Worm (Caenorhabditis elegans) whole organism, young adult: ENCODE measurements around the gene C02B4.3.

ENCODE experiments used
- B0035.1 ChIP-seq: sonication (generic microtip); optimal IDR thresholded peaks from 2 replicates; lab custom pipeline; 2016; ENCODE audit warnings: missing genetic modification characterization, mild to moderate bottlenecking, missing compliant biosample characterization, missing genotype, missing genetic modification reagents
- D2030.7 ChIP-seq: fragments of 200-800 bp; sonication (Bioruptor generic); IDR thresholded peaks from 2 replicates; pipeline ENCODE4 v1.3.6; 2022; ENCODE audit warnings: missing genetic modification reagents, missing genetic modification characterization, missing compliant biosample characterization
- F10E7.11 ChIP-seq: sonication (generic microtip); optimal IDR thresholded peaks from 2 replicates; lab custom pipeline; 2017; ENCODE audit warnings: mild to moderate bottlenecking, missing genetic modification characterization, moderate library complexity, missing compliant biosample characterization
- F33H1.4 ChIP-seq: fragments of 200-800 bp; sonication (Bioruptor generic); IDR thresholded peaks from 2 replicates; pipeline ENCODE4 v1.3.6; 2022; ENCODE audit warnings: missing genetic modification reagents, missing genetic modification characterization, missing compliant biosample characterization
- F49E8.2 ChIP-seq: sonication (generic microtip); optimal IDR thresholded peaks from 3 replicates; lab custom pipeline; 2017; ENCODE audit warnings: missing genetic modification characterization, mild to moderate bottlenecking, missing compliant biosample characterization, antibody characterized with exemption, moderate library complexity; ENCODE audit not compliant: insufficient read depth
- F52B5.7 ChIP-seq: sonication (generic microtip); optimal IDR thresholded peaks from 2 replicates; lab custom pipeline; 2016; ENCODE audit warnings: mild to moderate bottlenecking, missing genetic modification characterization, missing compliant biosample characterization
- F57C9.4 ChIP-seq: sonication (generic microtip); optimal IDR thresholded peaks from 2 replicates; lab custom pipeline; 2017; ENCODE audit warnings: mild to moderate bottlenecking, missing genetic modification characterization, missing compliant biosample characterization
- Y79H2A.3 ChIP-seq: fragments of 200-800 bp; sonication (Bioruptor generic); conservative IDR thresholded peaks from 2 replicates; pipeline ENCODE4 v1.3.6; 2022; ENCODE audit warnings: missing genetic modification reagents, missing genetic modification characterization, missing compliant biosample characterization
- Y95B8A.8 ChIP-seq: fragments of 200-800 bp; sonication (Bioruptor generic); IDR thresholded peaks from 2 replicates; pipeline ENCODE4 v1.3.6; 2022; ENCODE audit warnings: missing genetic modification reagents, missing genetic modification characterization, missing compliant biosample characterization
- aptf-3 ChIP-seq: fragments of 200-800 bp; sonication (Bioruptor generic); IDR thresholded peaks from 2 replicates; pipeline ENCODE4 v1.3.6; 2022; ENCODE audit warnings: missing genetic modification characterization, missing compliant biosample characterization
- attf-3 ChIP-seq: fragments of 200-800 bp; sonication (Bioruptor generic); conservative IDR thresholded peaks from 2 replicates; pipeline ENCODE4 v1.3.6; 2022; ENCODE audit warnings: missing genetic modification reagents, missing genetic modification characterization, missing compliant biosample characterization
- ceh-79 ChIP-seq: sonication (generic microtip); optimal IDR thresholded peaks from 2 replicates; lab custom pipeline; 2017; ENCODE audit warnings: mild to moderate bottlenecking, missing genetic modification characterization, missing compliant biosample characterization
- efl-1 ChIP-seq: fragments of 150-350 bp; optimal IDR thresholded peaks from 2 replicates; lab custom pipeline; 2014; ENCODE audit warnings: missing biosample characterization, missing genetic modification reagents, missing genetic modification characterization
- ets-4 ChIP-seq: fragments of 200-800 bp; sonication (Bioruptor generic); optimal IDR thresholded peaks from 2 replicates; lab custom pipeline; 2018; ENCODE audit warnings: mild to moderate bottlenecking, missing genetic modification characterization, missing compliant biosample characterization
- gei-17 ChIP-seq: fragments of 200-800 bp; sonication (Bioruptor generic); optimal IDR thresholded peaks from 2 replicates; lab custom pipeline; 2018; ENCODE audit warnings: mild to moderate bottlenecking, missing genetic modification characterization, missing compliant biosample characterization
- hmg-1.2 ChIP-seq: fragments of 200-800 bp; sonication (Bioruptor generic); IDR thresholded peaks from 2 replicates; pipeline ENCODE4 v1.3.6; 2022; ENCODE audit warnings: missing genetic modification reagents, missing genetic modification characterization, missing compliant biosample characterization
- lag-1 ChIP-seq: fragments of 200-800 bp; sonication (Bioruptor generic); IDR thresholded peaks from 2 replicates; pipeline ENCODE4 v1.3.6; 2022; ENCODE audit warnings: missing genetic modification reagents, missing genetic modification characterization, missing compliant biosample characterization
- let-607 ChIP-seq, 2 experiments: fragments of 200-800 bp in 1 of 2; sonication (Bioruptor generic) in 1 of 2; sonication (generic microtip) in 1 of 2; optimal IDR thresholded peaks; 2 replicates each; lab custom pipeline; 2016 to 2018; ENCODE audit warnings: mild to moderate bottlenecking in 2 of 2, missing compliant biosample characterization in 2 of 2, missing genetic modification characterization in 2 of 2, moderate library complexity in 2 of 2, missing genotype in 1 of 2
- lin-54 ChIP-seq: fragments of 200-800 bp; sonication (Bioruptor generic); optimal IDR thresholded peaks from 2 replicates; lab custom pipeline; 2018; ENCODE audit warnings: mild to moderate bottlenecking, missing genetic modification characterization, missing compliant biosample characterization
- mcd-1 ChIP-seq: fragments of 200-800 bp; sonication (Bioruptor generic); IDR thresholded peaks from 2 replicates; pipeline ENCODE4 v1.3.6; 2022; ENCODE audit warnings: missing genetic modification reagents, missing genetic modification characterization, missing compliant biosample characterization
- nfya-1 ChIP-seq: sonication (generic microtip); optimal IDR thresholded peaks from 2 replicates; lab custom pipeline; 2017; ENCODE audit warnings: antibody characterized with exemption, missing compliant biosample characterization, missing genetic modification characterization, borderline replicate concordance; ENCODE audit not compliant: insufficient read depth
- nhr-120 ChIP-seq: fragments of 200-800 bp; sonication (Bioruptor generic); IDR thresholded peaks from 2 replicates; pipeline ENCODE4 v1.3.6; 2022; ENCODE audit warnings: missing genetic modification characterization, missing compliant biosample characterization
- nhr-27 ChIP-seq: fragments of 200-800 bp; sonication (Bioruptor generic); optimal IDR thresholded peaks from 2 replicates; lab custom pipeline; 2018; ENCODE audit warnings: mild to moderate bottlenecking, missing genetic modification characterization, moderate library complexity, missing compliant biosample characterization
- rec-8 ChIP-seq, 2 experiments: sonication (generic microtip); optimal IDR thresholded peaks; 2 replicates each; lab custom pipeline; 2016; ENCODE audit warnings: mild to moderate bottlenecking in 2 of 2, missing genetic modification characterization in 2 of 2, missing genetic modification reagents in 2 of 2, missing genotype in 2 of 2, missing biosample characterization in 1 of 2, missing compliant biosample characterization in 1 of 2, moderate library complexity in 1 of 2
- rpc-1 ChIP-seq, 2 experiments: fragments of 150-350 bp in 1 of 2; sonication (generic microtip) in 1 of 2; optimal IDR thresholded peaks; 2 replicates each; lab custom pipeline; 2014 to 2018; ENCODE audit warnings: missing biosample characterization in 1 of 2, missing genetic modification characterization in 1 of 2, missing genetic modification reagents in 1 of 2, missing genotype in 1 of 2
- snpc-1.1 ChIP-seq: sonication (generic microtip); optimal IDR thresholded peaks from 2 replicates; lab custom pipeline; 2017; ENCODE audit warnings: missing genetic modification characterization, mild to moderate bottlenecking, missing compliant biosample characterization, antibody characterized with exemption, moderate library complexity, missing genotype, missing genetic modification reagents; ENCODE audit not compliant: insufficient read depth
- snpc-3.4 ChIP-seq: sonication (generic microtip); optimal IDR thresholded peaks from 2 replicates; lab custom pipeline; 2017; ENCODE audit warnings: missing genetic modification characterization, mild to moderate bottlenecking, missing compliant biosample characterization, antibody characterized with exemption, moderate library complexity, missing genotype, missing genetic modification reagents
- unc-130 ChIP-seq: sonication (generic microtip); optimal IDR thresholded peaks from 2 replicates; lab custom pipeline; 2016; ENCODE audit warnings: missing genetic modification reagents, missing genetic modification characterization, missing compliant biosample characterization
- zfh-2 ChIP-seq: fragments of 200-800 bp; sonication (Bioruptor generic); conservative IDR thresholded peaks from 2 replicates; pipeline ENCODE4 v1.3.6; 2022; ENCODE audit warnings: missing genetic modification reagents, missing genetic modification characterization, missing compliant biosample characterization
- zim-3 ChIP-seq: sonication (generic microtip); optimal IDR thresholded peaks from 2 replicates; lab custom pipeline; 2017; ENCODE audit warnings: mild to moderate bottlenecking, missing genetic modification characterization, moderate library complexity, missing compliant biosample characterization

Gene C02B4.3

DNA sequence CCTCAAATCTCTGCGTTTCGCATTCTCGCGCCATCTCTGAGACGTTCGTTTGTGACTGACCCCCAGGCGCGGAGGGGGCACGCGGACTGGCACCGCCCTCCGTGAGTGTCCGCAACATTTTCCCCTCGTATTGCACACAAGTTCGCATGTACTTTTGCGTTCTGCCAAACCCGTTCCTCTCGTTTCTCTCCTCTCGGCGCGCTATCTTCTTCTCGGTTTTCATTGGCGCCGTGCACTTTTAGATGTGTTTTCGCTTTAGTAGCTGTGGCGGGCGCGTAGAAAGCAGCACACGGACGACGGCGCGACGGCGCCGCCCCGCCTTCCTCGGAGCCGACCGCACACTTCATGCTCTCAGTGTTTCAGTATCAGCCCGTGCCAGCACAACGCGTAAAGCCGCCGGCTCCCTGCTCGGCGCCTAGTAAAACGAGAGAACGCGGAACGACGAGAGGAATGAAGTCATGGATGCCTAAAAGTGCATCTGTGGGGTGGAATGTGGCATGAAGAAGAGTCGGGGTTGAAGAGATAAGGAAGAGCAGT is 4.2 kb downstream of the C02B4.3 start (continued):
- TF ChIP-seq aptf-3 (GFP tag; lab: Robert Waterston, UW) (no peak), attf-3 (GFP tag; lab: Robert Waterston, UW) (no peak), nfya-1 (tag; lab: Kevin White, UChicago) (no peak)
- TF ChIP-seq, all 124 proteins: peak for 10

ce11 chrX:12646546-12647167 is 13.0 kb downstream of the C02B4.3 start, which contains the start of gene zmp-5:
Gene zmp-5 (plus strand): TSS chrX:12647117.
- TF ChIP-seq B0035.1 (tag; lab: Kevin White, UChicago) (no peak), Y95B8A.8 (GFP tag; lab: Robert Waterston, UW) (no peak), mcd-1 (GFP tag; lab: Robert Waterston, UW) (no peak)

DNA sequence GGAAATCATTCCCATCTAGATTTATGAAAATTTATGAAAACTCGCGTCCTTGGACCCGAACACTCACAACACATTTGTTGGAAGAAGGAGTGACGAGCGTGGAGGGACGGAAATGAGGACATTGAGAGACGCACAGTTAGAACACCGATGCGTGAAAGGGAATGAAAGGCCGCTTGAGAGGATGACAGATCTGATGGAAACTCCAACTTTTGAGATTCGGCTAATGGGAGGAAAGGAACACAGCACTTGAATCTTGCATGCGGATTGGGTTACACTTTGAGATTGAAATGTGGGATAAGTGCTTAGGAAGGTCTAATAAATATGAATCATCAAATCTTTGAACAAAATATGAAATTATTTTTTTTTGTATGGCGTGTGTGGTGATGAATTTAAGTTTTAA is 13.8 kb downstream of the C02B4.3 start:
- no peak for TF ChIP-seq lag-1
- no peak for TF ChIP-seq let-607 (tag; optimal IDR thresholded peaks at IDR 0.05; lab: Kevin White, UChicago)
- TF ChIP-seq Y79H2A.3 (GFP tag; lab: Robert Waterston, UW): no peak
- TF ChIP-seq F57C9.4 (tag; lab: Kevin White, UChicago): no peak
- no peak for TF ChIP-seq snpc-3.4
- no peak for TF ChIP-seq efl-1
- no peak for TF ChIP-seq zim-3 (tag; lab: Kevin White, UChicago)
- TF ChIP-seq, all 124 proteins: peak for 0

DNA sequence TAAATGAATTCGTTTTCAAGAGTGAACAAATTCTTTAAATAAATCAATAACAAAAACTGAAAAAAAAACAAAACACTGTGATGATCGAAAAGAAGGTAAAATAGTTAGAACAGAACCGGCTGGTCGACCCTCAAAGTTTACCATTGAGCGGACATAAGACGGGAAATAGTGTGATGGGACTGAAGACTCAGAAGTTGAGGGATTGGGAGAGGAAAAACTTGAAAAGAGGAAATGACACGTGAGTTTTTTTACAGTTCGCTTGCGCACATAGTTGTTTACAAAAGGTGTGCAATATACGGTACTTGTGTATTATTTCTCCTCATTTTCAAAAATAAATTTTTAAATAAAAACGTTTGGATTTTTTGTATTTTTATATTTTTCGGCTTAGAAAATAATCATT is 16.7 kb downstream of the C02B4.3 start:
- TF ChIP-seq Y79H2A.3 (GFP tag; lab: Robert Waterston, UW) (no peak), zfh-2 (GFP tag; lab: Robert Waterston, UW) (no peak), B0035.1 (tag; lab: Kevin White, UChicago) (no peak), F49E8.2 (tag; lab: Kevin White, UChicago) (no peak), unc-130 (GFP tag; lab: Kevin White, UChicago) (no peak), ceh-79 (no peak), F10E7.11 (tag; lab: Kevin White, UChicago) (no peak), lin-54 (GFP tag; lab: Kevin White, UChicago) (no peak), hmg-1.2 (GFP tag; lab: Robert Waterston, UW) (no peak), rpc-1 (optimal IDR thresholded peaks at IDR 0.05; lab: Kevin White, UChicago) (no peak), rpc-1 (tag; optimal IDR thresholded peaks at IDR 0.05; lab: Kevin White, UChicago) (no peak), rec-8 (tag; optimal IDR thresholded peaks at IDR 0.05; lab: Kevin White, UChicago) (no peak), attf-3 (GFP tag; lab: Robert Waterston, UW) (no peak), ets-4 (GFP tag; lab: Kevin White, UChicago) (no peak), F33H1.4 (no peak), F52B5.7 (tag; lab: Kevin White, UChicago) (no peak), gei-17 (GFP tag; lab: Kevin White, UChicago) (no peak), snpc-1.1 (no peak)

DNA sequence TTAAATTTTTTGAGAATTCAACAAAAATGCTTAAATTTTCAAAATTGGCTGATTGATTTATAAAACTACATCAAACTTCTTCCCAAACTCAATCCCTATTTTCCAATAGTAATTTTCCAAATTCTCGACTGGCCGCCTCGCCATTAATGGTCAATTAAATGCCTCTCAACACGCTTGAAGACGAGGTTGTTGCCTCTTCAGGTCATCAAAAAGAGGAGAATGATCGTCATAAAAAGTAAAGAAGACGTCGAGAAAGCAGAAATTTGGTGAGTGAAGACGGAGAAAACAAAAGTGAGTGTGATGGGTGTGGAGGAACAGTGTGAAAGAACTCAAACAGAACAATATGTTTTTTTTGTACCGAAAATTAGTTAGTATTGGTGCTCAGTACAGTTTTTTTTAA is 18.7 kb downstream of the C02B4.3 start:
- TF ChIP-seq nhr-27 (tag; lab: Kevin White, UChicago) (no peak), nhr-120 (no peak), D2030.7 (GFP tag; lab: Robert Waterston, UW) (no peak)
